ENCODE assay signal across 3 worm cellular contexts in genomic region chrII:12185710-12186109, ce11.
A peak's percentile ranks its signal among the peaks of the same experiment; 100 is the strongest.
TF ChIP-seq lines count a peak whose summit lies in the region.

Y57A10A.14 (plus strand) TSS chrII:12185937.

TF ChIP-seq in whole organism, L1 larva, 84 proteins besides CTCF, POLR2A, EP300 and RAD21 (continued from another document):
- TF ChIP-seq nhr-237 (tag; optimal IDR thresholded peaks at IDR 0.05; lab: Kevin White, UChicago) (no peak), lin-15B (tag; optimal IDR thresholded peaks at IDR 0.05; lab: Kevin White, UChicago) (no peak), tbx-2 (tag; optimal IDR thresholded peaks at IDR 0.05; lab: Kevin White, UChicago) (no peak), F16B12.6 (tag; optimal IDR thresholded peaks at IDR 0.05; lab: Kevin White, UChicago) (no peak)
TF ChIP-seq in whole organism, L1 larva: peak in this region for 7.

TF ChIP-seq in whole organism, L3 larva, 47 proteins besides CTCF, POLR2A, EP300 and RAD21 (continued from another document):
- no peak for TF ChIP-seq zag-1 (tag; optimal IDR thresholded peaks at IDR 0.05; lab: Kevin White, UChicago)
- TF ChIP-seq lin-15B (tag; optimal IDR thresholded peaks at IDR 0.05; lab: Kevin White, UChicago), result no peak
- TF ChIP-seq egl-27 (tag; optimal IDR thresholded peaks at IDR 0.05; lab: Kevin White, UChicago), result peak; percentile 24
- no peak for TF ChIP-seq nhr-77 (tag; optimal IDR thresholded peaks at IDR 0.05; lab: Kevin White, UChicago)
- TF ChIP-seq lsy-12 (tag; optimal IDR thresholded peaks at IDR 0.05; lab: Kevin White, UChicago), result no peak
- TF ChIP-seq nhr-43 (tag; optimal IDR thresholded peaks at IDR 0.05; lab: Kevin White, UChicago; ENCODE audit: poor library complexity, severe bottlenecking), result no peak
- TF ChIP-seq egl-5 (tag; optimal IDR thresholded peaks at IDR 0.05; lab: Kevin White, UChicago), result no peak

TF ChIP-seq in whole organism, L4 larva, 104 proteins besides CTCF, POLR2A, EP300 and RAD21 (continued from another document):
- TF ChIP-seq pha-4 (GFP tag; IDR thresholded peaks at IDR 0.05; lab: Robert Waterston, UW), result 0 out of 2 replicates have a peak, but pooled peaks have one; percentile 21
- no peak for TF ChIP-seq pha-4 (tag; optimal IDR thresholded peaks at IDR 0.05; lab: Kevin White, UChicago)
- TF ChIP-seq unc-62 (GFP tag; optimal IDR thresholded peaks at IDR 0.05 in 1 of 2; lab: Kevin White, UChicago), result no peak
- TF ChIP-seq unc-62 (tag; optimal IDR thresholded peaks at IDR 0.05; lab: Kevin White, UChicago), result no peak
- TF ChIP-seq lir-3 (tag; optimal IDR thresholded peaks at IDR 0.05; lab: Kevin White, UChicago), result no peak
- no peak for TF ChIP-seq F49E8.2 (tag; optimal IDR thresholded peaks at IDR 0.05; lab: Kevin White, UChicago; ENCODE audit: borderline replicate concordance)
- no peak for TF ChIP-seq ama-1 (optimal IDR thresholded peaks at IDR 0.05; lab: Kevin White, UChicago)
- peak; percentile 92 for TF ChIP-seq dmd-6 (GFP tag; IDR thresholded peaks at IDR 0.05; lab: Robert Waterston, UW)
- no peak for TF ChIP-seq aha-1 (tag; lab: Kevin White, UChicago)
- TF ChIP-seq spr-1 (tag; optimal IDR thresholded peaks at IDR 0.05; lab: Kevin White, UChicago), result no peak
- no peak for TF ChIP-seq nhr-10 (tag; optimal IDR thresholded peaks at IDR 0.05; lab: Kevin White, UChicago)
- TF ChIP-seq nhr-48 (tag; optimal IDR thresholded peaks at IDR 0.05; lab: Kevin White, UChicago), result peak; percentile 29
- no peak for TF ChIP-seq F44E2.7 (GFP tag; IDR thresholded peaks at IDR 0.05; lab: Robert Waterston, UW)
- TF ChIP-seq ceh-20 (GFP tag; IDR thresholded peaks at IDR 0.05; lab: Robert Waterston, UW), result no peak
- TF ChIP-seq tag-97 (GFP tag; IDR thresholded peaks at IDR 0.05; lab: Robert Waterston, UW), result no peak
- peak; percentile 86 for TF ChIP-seq pqm-1 (tag; optimal IDR thresholded peaks at IDR 0.05; lab: Kevin White, UChicago)
- TF ChIP-seq nhr-28 (tag; optimal IDR thresholded peaks at IDR 0.05; lab: Kevin White, UChicago), result peak; percentile 96
- TF ChIP-seq Y105C5A.15 (GFP tag; IDR thresholded peaks at IDR 0.05; lab: Robert Waterston, UW), result no peak
- peak; percentile 14 for TF ChIP-seq ceh-28 (tag; optimal IDR thresholded peaks at IDR 0.05; lab: Kevin White, UChicago)
- no peak for TF ChIP-seq fkh-10 (GFP tag; optimal IDR thresholded peaks at IDR 0.05; lab: Kevin White, UChicago)
- TF ChIP-seq F26F4.8 (GFP tag; conservative IDR thresholded peaks at IDR 0.05; lab: Robert Waterston, UW), result no peak
- no peak for TF ChIP-seq nhr-11 (tag; optimal IDR thresholded peaks at IDR 0.05; lab: Kevin White, UChicago)
- peak; percentile 83 for TF ChIP-seq tra-1 (GFP tag; IDR thresholded peaks at IDR 0.05; lab: Robert Waterston, UW)
- no peak for TF ChIP-seq madf-5 (GFP tag; IDR thresholded peaks at IDR 0.05; lab: Robert Waterston, UW)
- TF ChIP-seq unc-130 (GFP tag; optimal IDR thresholded peaks at IDR 0.05; lab: Kevin White, UChicago), result no peak
- TF ChIP-seq saeg-2 (GFP tag; IDR thresholded peaks at IDR 0.05; lab: Robert Waterston, UW), result no peak
- no peak for TF ChIP-seq lin-13 (GFP tag; optimal IDR thresholded peaks at IDR 0.05; lab: Kevin White, UChicago)
- no peak for TF ChIP-seq snpc-1.2 (GFP tag; IDR thresholded peaks at IDR 0.05; lab: Robert Waterston, UW)
- TF ChIP-seq mep-1 (tag; optimal IDR thresholded peaks at IDR 0.05; lab: Kevin White, UChicago), result peak; percentile 6
- no peak for TF ChIP-seq vab-7 (GFP tag; IDR thresholded peaks at IDR 0.05; lab: Robert Waterston, UW)
- no peak for TF ChIP-seq spr-3 (GFP tag; optimal IDR thresholded peaks at IDR 0.05; lab: Kevin White, UChicago)
- TF ChIP-seq ztf-7 (tag; optimal IDR thresholded peaks at IDR 0.05; lab: Kevin White, UChicago), result no peak
- TF ChIP-seq hlh-11 (tag; optimal IDR thresholded peaks at IDR 0.05; lab: Kevin White, UChicago), result peak; percentile 82
- TF ChIP-seq zip-2 (tag; optimal IDR thresholded peaks at IDR 0.05; lab: Kevin White, UChicago), result no peak
- TF ChIP-seq ceh-62 (tag; optimal IDR thresholded peaks at IDR 0.05; lab: Kevin White, UChicago), result no peak
- no peak for TF ChIP-seq mes-2 (tag; optimal IDR thresholded peaks at IDR 0.05; lab: Kevin White, UChicago; ENCODE audit: poor library complexity, severe bottlenecking)
- no peak for TF ChIP-seq daf-16 (GFP tag; optimal IDR thresholded peaks at IDR 0.05; lab: Kevin White, UChicago)
- peak; percentile 81 for TF ChIP-seq daf-16 (tag; optimal IDR thresholded peaks at IDR 0.05; lab: Kevin White, UChicago)
- TF ChIP-seq ces-1 (GFP tag; optimal IDR thresholded peaks at IDR 0.05; lab: Kevin White, UChicago), result no peak
- peak in 1 of 2 experiments; percentile 33 for TF ChIP-seq lsy-2 (tag; optimal IDR thresholded peaks at IDR 0.05; lab: Kevin White, UChicago)
- TF ChIP-seq Y75B8A.6 (GFP tag; IDR thresholded peaks at IDR 0.05; lab: Robert Waterston, UW), result no peak
- TF ChIP-seq hif-1 (tag; optimal IDR thresholded peaks at IDR 0.05; lab: Kevin White, UChicago), result peak in 1 of 2 experiments; percentile 52
- peak; percentile 55 for TF ChIP-seq nhr-102 (tag; optimal IDR thresholded peaks at IDR 0.05; lab: Kevin White, UChicago)
- no peak for TF ChIP-seq sdz-12 (GFP tag; optimal IDR thresholded peaks at IDR 0.05; lab: Kevin White, UChicago)
- no peak for TF ChIP-seq hmg-1.1 (GFP tag; IDR thresholded peaks at IDR 0.05; lab: Robert Waterston, UW)
TF ChIP-seq in whole organism, L4 larva: peak in this region for 21.
